Worm (Caenorhabditis elegans): Measurements from ENCODE around the gene plc-3.

Gene plc-3

DNA sequence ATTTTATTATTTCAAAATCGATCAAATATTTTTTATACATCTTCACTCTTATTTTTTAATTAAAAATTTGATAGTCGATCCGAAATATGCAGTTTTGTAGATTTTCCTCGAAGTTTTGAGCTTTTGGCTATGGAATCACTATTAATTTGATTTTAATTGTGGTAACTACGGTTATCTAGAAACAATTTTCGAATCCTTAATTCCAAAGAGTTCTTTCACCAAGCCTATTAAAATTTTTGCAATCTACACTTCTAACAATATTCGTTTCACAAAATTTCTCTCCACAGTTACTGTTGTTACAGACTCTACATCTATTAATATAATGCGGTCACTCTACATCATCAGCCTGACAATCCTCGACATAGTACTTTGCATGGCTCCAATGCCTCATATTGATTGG lies 30.5 kb upstream of the plc-3 start, which contains the start of gene R05H5.7:
R05H5.7 (plus strand) TSS at position 301 of the 400 bp plus-strand sequence.
- no peak for TF ChIP-seq mep-1 (tag; optimal IDR thresholded peaks at IDR 0.05)
- no peak for TF ChIP-seq nhr-102 (tag; optimal IDR thresholded peaks at IDR 0.05)
- TF ChIP-seq daf-19 (GFP tag; conservative IDR thresholded peaks at IDR 0.05) = no peak
- TF ChIP-seq F26F4.8 (GFP tag; conservative IDR thresholded peaks at IDR 0.05) = no peak

DNA sequence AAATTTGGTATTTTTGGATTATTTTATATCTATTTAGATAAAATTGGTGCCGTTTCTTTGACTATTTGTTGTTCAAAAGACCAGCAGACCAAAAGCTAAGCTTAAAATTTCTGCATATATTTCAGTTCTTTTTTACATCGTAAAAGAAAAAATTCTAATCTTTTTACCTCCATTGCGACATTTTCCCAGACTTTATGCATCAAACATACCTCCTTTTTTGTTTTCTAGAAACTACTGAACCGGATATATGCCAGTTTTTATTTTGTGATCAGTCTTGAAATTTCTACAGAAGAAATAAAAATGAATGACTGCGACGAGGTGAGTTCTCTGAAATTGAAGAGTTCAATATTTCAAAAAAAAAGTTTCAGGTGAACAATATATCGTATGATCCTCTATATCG lies 28.1 kb upstream of the plc-3 start, which contains the start of gene srb-6:
srb-6 (plus strand) TSS at position 301 of the 400 bp plus-strand sequence.
- TF ChIP-seq F26F4.8 (GFP tag; conservative IDR thresholded peaks at IDR 0.05) (no peak), nhr-111 (GFP tag; optimal IDR thresholded peaks at IDR 0.05) (no peak), tag-97 (GFP tag; IDR thresholded peaks at IDR 0.05) (no peak), Y75B8A.6 (GFP tag; IDR thresholded peaks at IDR 0.05) (no peak), lim-7 (GFP tag; IDR thresholded peaks at IDR 0.05) (no peak), dve-1 (tag; optimal IDR thresholded peaks at IDR 0.05; ENCODE audit: insufficient read depth) (no peak), nhr-48 (tag; optimal IDR thresholded peaks at IDR 0.05) (no peak), rbr-2 (tag; optimal IDR thresholded peaks at IDR 0.05) (no peak), T20F7.1 (GFP tag; optimal IDR thresholded peaks at IDR 0.05) (no peak), gei-8 (GFP tag; optimal IDR thresholded peaks at IDR 0.05) (no peak), Y48G9A.11 (GFP tag; IDR thresholded peaks at IDR 0.05) (no peak), duxl-1 (tag; optimal IDR thresholded peaks at IDR 0.05; ENCODE audit: poor library complexity) (no peak)

DNA sequence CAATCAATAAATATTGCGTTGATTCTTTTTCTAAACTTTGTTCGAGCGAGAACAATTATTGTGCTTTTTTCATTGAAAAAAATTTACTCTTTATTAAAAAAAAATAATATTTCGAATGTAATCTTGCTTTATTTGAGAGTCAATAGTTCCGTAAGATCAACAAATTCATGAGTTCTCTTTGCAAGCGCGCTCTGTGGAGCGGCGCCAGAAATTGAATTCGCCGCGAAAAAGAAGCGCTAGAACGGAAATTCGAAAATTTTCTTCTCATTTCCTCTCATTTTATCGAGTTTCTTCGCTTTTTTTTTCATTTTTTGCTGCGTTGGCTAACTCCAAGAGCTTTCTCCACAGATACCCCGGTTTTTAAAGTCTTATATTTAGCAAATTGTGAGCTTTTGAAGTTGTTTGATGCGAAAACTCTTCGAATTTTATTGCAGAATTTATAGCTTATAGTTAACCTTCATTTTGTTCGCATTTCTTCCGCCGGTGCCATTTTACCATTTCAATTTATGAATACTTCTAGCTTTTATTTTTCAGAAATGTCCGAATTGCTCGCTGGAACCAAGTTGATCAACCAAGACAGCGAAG lies 25.5 kb upstream of the plc-3 start, which contains the start of gene R05H5.3:
R05H5.3 (plus strand) TSS at position 535 of the 585 bp plus-strand sequence.
- TF ChIP-seq unc-130 (GFP tag; optimal IDR thresholded peaks at IDR 0.05) = peak; percentile 94
- no peak for TF ChIP-seq ctbp-1 (GFP tag; IDR thresholded peaks at IDR 0.05)
- peak in 1 of 2 experiments; percentile 70 for TF ChIP-seq hif-1 (tag; optimal IDR thresholded peaks at IDR 0.05)
- TF ChIP-seq egl-43 (GFP tag; IDR thresholded peaks at IDR 0.05) = no peak
- TF ChIP-seq nhr-6 (tag; optimal IDR thresholded peaks at IDR 0.05) = peak; percentile 77
- TF ChIP-seq dpl-1 (GFP tag; optimal IDR thresholded peaks at IDR 0.05) = peak; percentile 83
- TF ChIP-seq snpc-1.2 (GFP tag; IDR thresholded peaks at IDR 0.05) = no peak
- no peak for TF ChIP-seq F10B5.3 (tag; optimal IDR thresholded peaks at IDR 0.05)
- TF ChIP-seq D1046.2 (GFP tag; IDR thresholded peaks at IDR 0.05) = no peak
- TF ChIP-seq duxl-1 (tag; optimal IDR thresholded peaks at IDR 0.05; ENCODE audit: poor library complexity) = no peak
- TF ChIP-seq skn-1 (tag; optimal IDR thresholded peaks at IDR 0.05) = no peak
- TF ChIP-seq nhr-42 (GFP tag; IDR thresholded peaks at IDR 0.05) = no peak
- TF ChIP-seq F49E8.2 (tag; optimal IDR thresholded peaks at IDR 0.05; ENCODE audit: borderline replicate concordance) = no peak
- TF ChIP-seq T26A8.4 (GFP tag; IDR thresholded peaks at IDR 0.05) = no peak
- TF ChIP-seq zip-11 (GFP tag; IDR thresholded peaks at IDR 0.05) = no peak
- no peak for TF ChIP-seq ceh-20 (GFP tag; IDR thresholded peaks at IDR 0.05)
- no peak for TF ChIP-seq ZK546.5 (tag; optimal IDR thresholded peaks at IDR 0.05)
- TF ChIP-seq nhr-41 (GFP tag; IDR thresholded peaks at IDR 0.05) = no peak
- TF ChIP-seq nhr-48 (tag; optimal IDR thresholded peaks at IDR 0.05) = no peak
- TF ChIP-seq daf-12 (tag; optimal IDR thresholded peaks at IDR 0.05) = no peak
- no peak for TF ChIP-seq zfp-2 (tag; optimal IDR thresholded peaks at IDR 0.05)
- TF ChIP-seq ceh-82 (tag; optimal IDR thresholded peaks at IDR 0.05) = no peak
- no peak for TF ChIP-seq lin-29 (GFP tag; IDR thresholded peaks at IDR 0.05)
- TF ChIP-seq daf-19 (GFP tag; conservative IDR thresholded peaks at IDR 0.05) = no peak
- no peak for TF ChIP-seq aly-2 (tag; optimal IDR thresholded peaks at IDR 0.05)
- peak; percentile 11 for TF ChIP-seq T20F7.1 (GFP tag; optimal IDR thresholded peaks at IDR 0.05)
- TF ChIP-seq F26F4.8 (GFP tag; conservative IDR thresholded peaks at IDR 0.05) = no peak
- TF ChIP-seq nhr-111 (GFP tag; optimal IDR thresholded peaks at IDR 0.05) = no peak
- TF ChIP-seq fos-1 (tag; optimal IDR thresholded peaks at IDR 0.05) = no peak
- TF ChIP-seq egl-27 (tag; optimal IDR thresholded peaks at IDR 0.05) = no peak
- TF ChIP-seq arid-1 (GFP tag; conservative IDR thresholded peaks at IDR 0.05) = no peak
- no peak for TF ChIP-seq nhr-10 (tag; optimal IDR thresholded peaks at IDR 0.05)
- TF ChIP-seq madf-9 (GFP tag; conservative IDR thresholded peaks at IDR 0.05) = no peak
- TF ChIP-seq madf-5 (GFP tag; IDR thresholded peaks at IDR 0.05) = no peak
- peak; percentile 57; the same call in 1 of the 2 replicates for TF ChIP-seq Y48G9A.11 (GFP tag; IDR thresholded peaks at IDR 0.05)
- TF ChIP-seq Y5F2A.4 (GFP tag; optimal IDR thresholded peaks at IDR 0.05) = no peak
- no peak for TF ChIP-seq hlh-11 (tag; optimal IDR thresholded peaks at IDR 0.05)
- no peak; the same call in 1 of the 2 replicates for TF ChIP-seq hmg-1.1 (GFP tag; IDR thresholded peaks at IDR 0.05)

Measured in whole organism, L4 larva.